Worm (Caenorhabditis elegans) whole organism, L2 larva: Measurements from ENCODE around the gene F46C8.3.

Experiments
- R02D3.7 ChIP-seq: fragments of 150-350 bp; optimal IDR thresholded peaks from 2 replicates; lab custom pipeline; 2014; ENCODE audit warnings: missing biosample characterization, missing genetic modification characterization
- Y55F3AM.14 ChIP-seq: fragments of 200-800 bp; sonication (Bioruptor generic); optimal IDR thresholded peaks from 2 replicates; lab custom pipeline; 2018; ENCODE audit warnings: mild to moderate bottlenecking, missing genetic modification characterization, missing compliant biosample characterization
- ZK546.5 ChIP-seq: sonication (generic microtip); optimal IDR thresholded peaks from 2 replicates; lab custom pipeline; 2017; ENCODE audit warnings: missing biosample characterization, missing genetic modification characterization
- ama-1 ChIP-seq: fragments of 150-350 bp; optimal IDR thresholded peaks from 2 replicates; lab custom pipeline; 2018; ENCODE audit warnings: inconsistent platforms
- blmp-1 ChIP-seq: sonication (generic microtip); optimal IDR thresholded peaks from 2 replicates; lab custom pipeline; 2017; ENCODE audit warnings: missing genetic modification characterization, mild to moderate bottlenecking, missing compliant biosample characterization, antibody characterized with exemption, moderate library complexity; ENCODE audit not compliant: insufficient read depth
- ceh-16 ChIP-seq: fragments of 150-350 bp; optimal IDR thresholded peaks from 2 replicates; lab custom pipeline; 2014; ENCODE audit warnings: missing biosample characterization, missing genetic modification characterization
- ceh-82 ChIP-seq: fragments of 150-350 bp; optimal IDR thresholded peaks from 2 replicates; lab custom pipeline; 2014; ENCODE audit warnings: missing biosample characterization, missing genetic modification characterization
- dmd-4 ChIP-seq: sonication (generic microtip); optimal IDR thresholded peaks from 2 replicates; lab custom pipeline; 2017; ENCODE audit warnings: missing biosample characterization, missing genetic modification characterization
- egl-27 ChIP-seq: sonication (generic microtip); optimal IDR thresholded peaks from 3 replicates; lab custom pipeline; 2017; ENCODE audit warnings: missing biosample characterization, missing genetic modification reagents, missing genetic modification characterization
- elt-1 ChIP-seq: fragments of 150-350 bp; optimal IDR thresholded peaks from 2 replicates; lab custom pipeline; 2014; ENCODE audit warnings: missing biosample characterization, missing genetic modification characterization
- elt-3 ChIP-seq: sonication (generic microtip); optimal IDR thresholded peaks from 2 replicates; lab custom pipeline; 2017; ENCODE audit warnings: missing biosample characterization, missing genetic modification characterization
- fos-1 ChIP-seq: fragments of 150-350 bp; optimal IDR thresholded peaks from 2 replicates; lab custom pipeline; 2014; ENCODE audit warnings: missing biosample characterization, missing genetic modification characterization
- gmeb-1 ChIP-seq: fragments of 150-350 bp; optimal IDR thresholded peaks from 2 replicates; lab custom pipeline; 2014; ENCODE audit warnings: missing biosample characterization, missing genetic modification characterization
- lin-39 ChIP-seq: fragments of 150-350 bp; optimal IDR thresholded peaks from 2 replicates; lab custom pipeline; 2014; ENCODE audit warnings: missing biosample characterization, missing genetic modification reagents, missing genetic modification characterization
- lsy-2 ChIP-seq, 2 experiments: fragments of 150-350 bp in 1 of 2; sonication (generic microtip) in 1 of 2; optimal IDR thresholded peaks; 2 replicates each; lab custom pipeline; 2014 to 2017; ENCODE audit warnings: missing biosample characterization in 2 of 2, missing genetic modification characterization in 2 of 2
- mbf-1 ChIP-seq: sonication (generic microtip); optimal IDR thresholded peaks from 2 replicates; lab custom pipeline; 2017; ENCODE audit warnings: missing biosample characterization, missing genetic modification characterization
- mdl-1 ChIP-seq, 2 experiments: fragments of 150-350 bp in 1 of 2; sonication (generic microtip) in 1 of 2; optimal IDR thresholded peaks; 2 replicates each; lab custom pipeline; 2017; ENCODE audit warnings: missing biosample characterization in 2 of 2, missing genetic modification characterization in 2 of 2
- nhr-11 ChIP-seq: fragments of 150-350 bp; optimal IDR thresholded peaks from 2 replicates; lab custom pipeline; 2014; ENCODE audit warnings: missing biosample characterization, missing genetic modification characterization
- nhr-12 ChIP-seq: fragments of 150-350 bp; optimal IDR thresholded peaks from 2 replicates; lab custom pipeline; 2014; ENCODE audit warnings: missing biosample characterization, missing genetic modification characterization
- nhr-129 ChIP-seq: fragments of 150-350 bp; optimal IDR thresholded peaks from 2 replicates; lab custom pipeline; 2014; ENCODE audit warnings: missing biosample characterization, missing genetic modification characterization
- nhr-21 ChIP-seq: fragments of 150-350 bp; optimal IDR thresholded peaks from 2 replicates; lab custom pipeline; 2014; ENCODE audit warnings: missing biosample characterization, missing genetic modification characterization
- nhr-23 ChIP-seq: fragments of 150-350 bp; optimal IDR thresholded peaks from 2 replicates; lab custom pipeline; 2014; ENCODE audit warnings: missing biosample characterization, missing genetic modification reagents, missing genetic modification characterization
- nhr-237 ChIP-seq: fragments of 150-350 bp; optimal IDR thresholded peaks from 2 replicates; lab custom pipeline; 2014; ENCODE audit warnings: missing biosample characterization, missing genetic modification characterization
- nhr-25 ChIP-seq: fragments of 150-350 bp; sonication (generic microtip); optimal IDR thresholded peaks from 3 replicates; lab custom pipeline; 2014; ENCODE audit warnings: missing biosample characterization, missing genetic modification characterization
- nhr-6 ChIP-seq: fragments of 150-350 bp; optimal IDR thresholded peaks from 2 replicates; lab custom pipeline; 2014; ENCODE audit warnings: missing biosample characterization, missing genetic modification characterization
- nhr-77 ChIP-seq: fragments of 150-350 bp; optimal IDR thresholded peaks from 2 replicates; lab custom pipeline; 2014; ENCODE audit warnings: missing biosample characterization, missing genetic modification characterization
- sem-4 ChIP-seq: fragments of 150-350 bp; optimal IDR thresholded peaks from 2 replicates; lab custom pipeline; 2014; ENCODE audit warnings: missing biosample characterization, missing genetic modification reagents, missing genetic modification characterization
- skn-1 ChIP-seq: sonication (generic microtip); optimal IDR thresholded peaks from 2 replicates; lab custom pipeline; 2017; ENCODE audit warnings: missing biosample characterization, missing genetic modification characterization
- sma-3 ChIP-seq: sonication (generic microtip); optimal IDR thresholded peaks from 2 replicates; lab custom pipeline; 2016; ENCODE audit warnings: missing genetic modification reagents, missing genetic modification characterization, missing compliant biosample characterization
- sma-9 ChIP-seq, 2 experiments: fragments of 150-350 bp in 1 of 2; sonication (generic microtip) in 1 of 2; optimal IDR thresholded peaks; 2 replicates each; lab custom pipeline; 2014 to 2016; ENCODE audit warnings: missing genetic modification characterization in 2 of 2, mild to moderate bottlenecking in 1 of 2, missing biosample characterization in 1 of 2, missing compliant biosample characterization in 1 of 2, missing genetic modification reagents in 1 of 2, moderate library complexity in 1 of 2
- unc-39 ChIP-seq: fragments of 150-350 bp; optimal IDR thresholded peaks from 2 replicates; lab custom pipeline; 2014; ENCODE audit warnings: missing biosample characterization, missing genetic modification characterization
- unc-55 ChIP-seq: fragments of 150-350 bp; sonication (generic microtip); optimal IDR thresholded peaks from 3 replicates; lab custom pipeline; 2014; ENCODE audit warnings: missing biosample characterization, missing genetic modification reagents, missing genetic modification characterization
- unc-62 ChIP-seq: fragments of 150-350 bp; optimal IDR thresholded peaks from 2 replicates; lab custom pipeline; 2014; ENCODE audit warnings: missing biosample characterization, missing genetic modification reagents, missing genetic modification characterization
- zag-1 ChIP-seq: fragments of 150-350 bp; optimal IDR thresholded peaks from 2 replicates; lab custom pipeline; 2014; ENCODE audit warnings: missing biosample characterization, missing genetic modification characterization
- ztf-11 ChIP-seq: sonication (generic microtip); optimal IDR thresholded peaks from 2 replicates; lab custom pipeline; 2017; ENCODE audit warnings: missing biosample characterization, missing genetic modification characterization

The F46C8.3 gene

DNA sequence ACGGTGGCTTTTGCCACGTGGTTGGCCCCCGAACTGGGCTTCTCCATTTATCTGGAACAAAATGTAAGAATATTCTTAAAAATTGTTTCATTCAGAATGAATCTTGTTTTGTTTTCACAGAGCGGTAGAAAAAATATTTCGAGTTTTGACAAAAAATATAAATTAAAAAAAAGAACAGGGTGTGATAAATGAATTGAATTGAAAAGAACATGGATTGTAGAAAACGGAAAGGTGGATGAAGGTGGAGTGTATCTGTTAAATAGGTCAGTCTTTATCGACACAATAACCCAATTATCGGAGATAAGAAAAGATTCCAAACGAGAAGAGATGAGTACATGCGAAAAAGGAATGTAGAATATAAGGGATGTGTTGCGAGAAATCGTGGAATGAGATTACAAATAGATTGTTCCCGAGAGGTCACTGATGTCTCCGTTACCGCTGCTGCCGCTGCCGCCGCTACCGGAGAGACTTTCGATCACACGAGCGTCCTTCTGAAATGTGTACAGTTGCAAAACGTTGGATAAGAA lies 12.4 kb downstream of the F46C8.3 start, which contains the start of gene dpy-7:
Gene dpy-7, minus strand, starts transcription at position 51 of the 527 bp plus-strand sequence.
- TF ChIP-seq nhr-21 (tag; lab: Kevin White, UChicago) (peak; percentile 35), nhr-23 (no peak), elt-1 (peak; percentile 65), nhr-237 (tag; lab: Kevin White, UChicago) (no peak), sma-9 (GFP tag; optimal IDR thresholded peaks at IDR 0.05; lab: Kevin White, UChicago) (peak; percentile 4), sma-9 (tag; optimal IDR thresholded peaks at IDR 0.05; lab: Kevin White, UChicago) (no peak)

DNA sequence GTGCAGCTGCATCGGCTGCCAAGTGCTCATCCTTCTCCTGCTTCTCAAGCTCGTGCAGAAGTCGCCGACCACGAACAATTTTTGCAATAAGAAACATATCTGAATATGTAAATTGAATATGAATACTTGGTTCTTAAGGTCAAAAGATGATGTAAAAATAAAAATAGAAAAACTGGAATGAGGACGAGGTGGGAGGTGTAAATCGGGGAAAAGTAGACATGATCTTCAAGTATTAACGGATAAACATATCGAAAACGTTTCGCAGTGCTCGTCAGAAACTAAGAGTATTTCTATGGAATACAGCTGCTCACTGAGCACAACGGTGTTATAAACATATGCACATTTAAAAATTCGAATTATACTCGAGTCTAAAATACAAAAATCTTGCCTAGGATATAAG lies 14.7 kb downstream of the F46C8.3 start, which contains the start of gene glb-16:
Gene glb-16, minus strand, starts transcription at position 101 of the 400 bp plus-strand sequence.
- TF ChIP-seq zag-1 (no peak), R02D3.7 (tag; lab: Kevin White, UChicago) (no peak), mdl-1 (tag; optimal IDR thresholded peaks at IDR 0.05; lab: Kevin White, UChicago) (no peak), unc-55 (GFP tag; lab: Kevin White, UChicago) (no peak), unc-39 (tag; lab: Kevin White, UChicago) (no peak)

DNA sequence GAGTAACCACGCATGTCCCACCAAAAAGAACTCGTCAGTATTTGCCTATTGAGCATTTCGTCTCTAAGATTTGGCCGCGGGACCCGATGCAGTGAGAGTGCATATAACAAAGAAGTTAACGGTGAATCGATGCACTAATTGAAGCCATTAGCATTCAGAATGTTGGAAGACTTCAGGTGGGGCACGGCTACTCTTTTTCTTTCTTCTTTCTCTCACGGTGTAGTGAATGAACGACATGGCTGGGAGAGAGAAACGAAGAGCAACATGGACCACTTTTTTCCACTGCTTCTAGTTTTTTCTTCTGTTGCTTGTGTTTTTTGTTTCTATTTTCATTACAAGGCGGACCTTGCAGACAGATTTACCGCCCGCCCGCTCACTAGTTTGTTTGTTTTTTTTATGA lies 15.7 kb downstream of the F46C8.3 start:
- no peak for TF ChIP-seq nhr-237 (tag; lab: Kevin White, UChicago)
- no peak for TF ChIP-seq nhr-25 (tag; lab: Kevin White, UChicago)
- TF ChIP-seq sma-9 (GFP tag; optimal IDR thresholded peaks at IDR 0.05; lab: Kevin White, UChicago) = no peak
- no peak for TF ChIP-seq sma-9 (tag; optimal IDR thresholded peaks at IDR 0.05; lab: Kevin White, UChicago)
- no peak for TF ChIP-seq mbf-1 (tag; lab: Kevin White, UChicago)
- no peak for TF ChIP-seq Y55F3AM.14 (GFP tag; lab: Kevin White, UChicago)
- TF ChIP-seq lsy-2 (tag; optimal IDR thresholded peaks at IDR 0.05; lab: Kevin White, UChicago) = no peak
- TF ChIP-seq nhr-6 (tag; lab: Kevin White, UChicago) = no peak
- TF ChIP-seq gmeb-1 (tag; lab: Kevin White, UChicago) = no peak
- no peak for TF ChIP-seq ZK546.5
- no peak for TF ChIP-seq lin-39
- no peak for TF ChIP-seq elt-3 (tag; lab: Kevin White, UChicago)
- TF ChIP-seq nhr-23 = no peak
- TF ChIP-seq blmp-1 (tag; lab: Kevin White, UChicago) = no peak
- no peak for TF ChIP-seq mdl-1 (tag; optimal IDR thresholded peaks at IDR 0.05; lab: Kevin White, UChicago)
- no peak for TF ChIP-seq skn-1 (tag; lab: Kevin White, UChicago)
- no peak for TF ChIP-seq ztf-11 (tag; lab: Kevin White, UChicago)
- TF ChIP-seq nhr-11 (tag; lab: Kevin White, UChicago) = no peak
- TF ChIP-seq ceh-82 (tag; lab: Kevin White, UChicago) = no peak

DNA sequence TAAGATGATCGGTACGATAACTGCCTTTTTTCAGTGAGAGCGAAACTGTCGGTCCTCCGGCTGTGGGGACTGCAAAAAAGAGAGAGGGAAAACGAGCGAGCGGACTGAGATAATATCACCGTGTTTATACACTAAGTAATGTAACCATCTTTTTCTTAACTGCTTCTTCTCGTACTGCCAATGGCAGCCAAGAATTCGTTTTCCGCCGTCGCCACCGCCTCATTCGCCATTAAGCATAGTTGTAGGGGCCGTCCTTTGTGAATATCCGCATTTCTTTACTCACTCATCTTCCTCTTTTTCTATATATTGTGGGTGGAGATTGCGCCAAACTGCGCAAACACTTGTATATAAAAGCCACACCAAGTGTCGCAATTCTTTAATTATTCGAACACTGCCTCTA lies 21.1 kb downstream of the F46C8.3 start, which contains the start of gene col-174:
Gene col-174, plus strand, starts transcription at position 301 of the 400 bp plus-strand sequence.
- TF ChIP-seq nhr-237 (tag; lab: Kevin White, UChicago) = no peak

DNA sequence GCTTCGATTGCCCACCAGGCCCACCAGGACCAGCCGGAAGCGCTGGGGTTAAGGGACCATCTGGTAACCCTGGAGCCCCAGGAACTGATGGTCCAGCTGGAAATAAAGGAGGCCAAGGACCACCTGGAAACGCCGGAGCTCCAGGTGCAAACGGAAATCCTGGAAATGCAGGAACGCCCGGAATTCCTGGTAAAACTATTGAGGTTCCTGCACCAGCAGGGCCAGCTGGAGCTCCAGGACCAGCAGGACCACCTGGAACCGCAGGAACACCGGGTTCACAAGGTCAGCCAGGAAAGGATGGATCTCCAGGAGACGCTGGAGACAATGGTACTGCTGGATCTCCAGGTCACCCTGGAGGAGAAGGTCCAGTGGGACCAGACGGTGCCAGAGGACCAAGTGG lies 22.3 kb downstream of the F46C8.3 start:
- TF ChIP-seq ztf-11 (tag; lab: Kevin White, UChicago) (no peak), nhr-129 (tag; lab: Kevin White, UChicago) (no peak), nhr-11 (tag; lab: Kevin White, UChicago) (no peak), egl-27 (no peak), skn-1 (tag; lab: Kevin White, UChicago) (no peak), nhr-12 (tag; lab: Kevin White, UChicago) (no peak), Y55F3AM.14 (GFP tag; lab: Kevin White, UChicago) (no peak), fos-1 (tag; lab: Kevin White, UChicago) (no peak), sma-3 (no peak), nhr-77 (tag; lab: Kevin White, UChicago) (no peak), zag-1 (no peak)

DNA sequence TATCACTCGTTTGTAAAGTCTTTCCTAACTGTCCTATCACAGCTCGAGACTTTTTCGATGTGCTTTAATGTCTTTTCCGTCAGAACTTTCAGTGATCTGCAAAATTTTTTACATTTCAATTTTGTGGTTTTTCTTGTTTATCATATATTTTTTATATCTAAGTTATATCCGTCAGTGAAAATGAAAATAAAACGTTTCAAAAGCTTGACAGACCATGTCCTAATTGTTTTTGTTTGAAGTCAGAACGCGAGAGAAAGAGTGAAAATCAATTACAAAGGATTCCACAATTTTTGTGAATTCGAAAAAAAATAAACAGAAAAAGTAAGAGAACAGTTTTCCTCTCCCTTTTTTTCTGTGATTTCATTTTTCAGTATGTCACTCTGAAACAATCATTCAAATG lies 22.8 kb downstream of the F46C8.3 start, which contains the start of gene F46C8.1:
Gene F46C8.1, plus strand, starts transcription at position 301 of the 400 bp plus-strand sequence.
- TF ChIP-seq fos-1 (tag; lab: Kevin White, UChicago) (no peak), R02D3.7 (tag; lab: Kevin White, UChicago) (no peak), unc-62 (no peak), lin-39 (no peak), nhr-6 (tag; lab: Kevin White, UChicago) (no peak), ceh-82 (tag; lab: Kevin White, UChicago) (no peak), ama-1 (lab: Kevin White, UChicago) (no peak), dmd-4 (tag; lab: Kevin White, UChicago) (no peak), blmp-1 (tag; lab: Kevin White, UChicago) (no peak), nhr-23 (no peak), elt-3 (tag; lab: Kevin White, UChicago) (no peak), sma-9 (GFP tag; optimal IDR thresholded peaks at IDR 0.05; lab: Kevin White, UChicago) (no peak), sma-9 (tag; optimal IDR thresholded peaks at IDR 0.05; lab: Kevin White, UChicago) (no peak), Y55F3AM.14 (GFP tag; lab: Kevin White, UChicago) (no peak), ceh-16 (no peak), sem-4 (tag; lab: Kevin White, UChicago) (no peak), nhr-12 (tag; lab: Kevin White, UChicago) (no peak), ZK546.5 (no peak)
